Comparison of ENCODE assay signal across 5 fruit fly cellular contexts in the genomic region with DNA sequence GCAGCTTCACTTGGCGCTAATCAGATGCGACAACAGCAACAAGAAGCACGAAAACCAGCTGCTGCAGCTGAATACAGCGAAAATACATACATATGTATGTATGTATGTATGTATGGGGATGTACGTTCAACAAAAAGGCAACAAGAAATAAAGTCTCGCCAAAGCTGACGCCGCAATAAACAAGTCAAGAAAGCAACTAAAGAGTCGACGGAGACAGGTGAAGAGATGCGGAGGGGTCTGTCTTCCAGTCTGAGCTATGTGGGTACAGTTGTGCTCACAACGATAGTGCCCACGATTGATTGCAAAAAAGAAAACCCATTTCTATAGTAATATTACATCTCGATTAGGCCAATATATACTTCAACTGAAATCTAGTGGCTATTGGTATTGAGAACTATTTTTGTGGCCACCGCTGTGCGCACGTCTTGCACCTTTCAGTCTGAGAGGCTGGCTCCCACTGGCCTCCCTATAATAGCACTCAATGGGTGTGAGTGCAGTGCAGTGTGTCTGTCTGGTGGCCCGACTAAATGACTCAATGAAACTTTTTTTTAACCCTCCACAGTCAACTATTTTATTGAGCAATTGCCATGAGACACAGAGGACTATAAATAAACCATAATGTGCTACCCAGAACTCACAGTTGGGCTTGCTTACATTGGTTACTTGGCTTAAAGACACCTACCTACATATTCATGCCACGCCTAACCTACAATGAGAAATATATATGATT.
TF ChIP-seq lines count a peak whose summit lies in the region.

No protein-coding gene starts in this region.

TF ChIP-seq in whole organism, adult, 20 proteins besides CTCF, POLR2A, EP300 and RAD21 (continued from another document):
- TF ChIP-seq CG7045 (GFP tag; optimal IDR thresholded peaks at IDR 0.05; lab: Kevin White, UChicago), result peak; percentile 81
- TF ChIP-seq CG12768 (GFP tag; optimal IDR thresholded peaks at IDR 0.05; lab: Kevin White, UChicago), result peak; percentile 76
- TF ChIP-seq Clk (GFP tag; optimal IDR thresholded peaks at IDR 0.05; lab: Kevin White, UChicago), result peak; percentile 72
- TF ChIP-seq CG5204 (GFP tag; optimal IDR thresholded peaks at IDR 0.05; lab: Kevin White, UChicago), result peak; percentile 66

TF ChIP-seq in whole organism, embryonic, 481 proteins besides CTCF, POLR2A, EP300 and RAD21 (continued from another document and continues in another):
- TF ChIP-seq CG15269 (tag; optimal IDR thresholded peaks at IDR 0.05; lab: Kevin White, UChicago), result peak; percentile 86
- peak; percentile 48 for TF ChIP-seq D19B (GFP tag; optimal IDR thresholded peaks at IDR 0.05; lab: Kevin White, UChicago)
- peak; percentile 92 for TF ChIP-seq CG4424 (GFP tag; optimal IDR thresholded peaks at IDR 0.05; lab: Kevin White, UChicago)
- TF ChIP-seq CG10274 (GFP tag; optimal IDR thresholded peaks at IDR 0.05; lab: Kevin White, UChicago), result peak; percentile 75
- peak; percentile 28 for TF ChIP-seq schlank (tag; optimal IDR thresholded peaks at IDR 0.05; lab: Kevin White, UChicago)
- TF ChIP-seq CG13123 (GFP tag; optimal IDR thresholded peaks at IDR 0.05; lab: Kevin White, UChicago), result peak; percentile 83
- TF ChIP-seq hkb (optimal IDR thresholded peaks at IDR 0.05; lab: Kevin White, UChicago), result no peak
- TF ChIP-seq hkb (GFP tag; IDR thresholded peaks at IDR 0.05; lab: Robert Waterston, UW), result peak; percentile 94
- peak; percentile 80 for TF ChIP-seq Fer3 (tag; optimal IDR thresholded peaks at IDR 0.05; lab: Kevin White, UChicago)
- TF ChIP-seq CG30020 (tag; optimal IDR thresholded peaks at IDR 0.05; lab: Kevin White, UChicago), result peak; percentile 44
- peak; percentile 76; the same call in 1 of the 2 replicates for TF ChIP-seq CG11085 (GFP tag; IDR thresholded peaks at IDR 0.05; lab: Robert Waterston, UW)
- peak; percentile 90 for TF ChIP-seq CG11695 (GFP tag; IDR thresholded peaks at IDR 0.05; lab: Robert Waterston, UW)
- peak; percentile 93 for TF ChIP-seq ttk (GFP tag; IDR thresholded peaks at IDR 0.05; lab: Robert Waterston, UW)
- TF ChIP-seq CG1602 (GFP tag; optimal IDR thresholded peaks at IDR 0.05; lab: Kevin White, UChicago), result peak; percentile 83
- TF ChIP-seq zen (tag; optimal IDR thresholded peaks at IDR 0.05; lab: Kevin White, UChicago), result peak; percentile 72
- TF ChIP-seq CG11504 (tag; optimal IDR thresholded peaks at IDR 0.05; lab: Kevin White, UChicago), result peak; percentile 92
- TF ChIP-seq gem (tag; optimal IDR thresholded peaks at IDR 0.05; lab: Kevin White, UChicago), result peak; percentile 91
- peak; percentile 88 for TF ChIP-seq CG8089 (GFP tag; optimal IDR thresholded peaks at IDR 0.05; lab: Kevin White, UChicago)
- TF ChIP-seq CG2712 (tag; optimal IDR thresholded peaks at IDR 0.05; lab: Kevin White, UChicago), result peak; percentile 92
- peak; percentile 71; the same call in 1 of the 2 replicates for TF ChIP-seq CG16779 (GFP tag; IDR thresholded peaks at IDR 0.05; lab: Robert Waterston, UW)
- TF ChIP-seq HLH54F (GFP tag; optimal IDR thresholded peaks at IDR 0.05; lab: Kevin White, UChicago), result peak; percentile 83
- TF ChIP-seq CG10366 (GFP tag; IDR thresholded peaks at IDR 0.05; lab: Robert Waterston, UW), result peak; percentile 92
- TF ChIP-seq CG14860 (GFP tag; IDR thresholded peaks at IDR 0.05; lab: Robert Waterston, UW; ENCODE audit: partially characterized antibody), result no peak
- TF ChIP-seq kni (GFP tag; optimal IDR thresholded peaks at IDR 0.05; lab: Kevin White, UChicago), result peak; percentile 17
- TF ChIP-seq CG4707 (GFP tag; optimal IDR thresholded peaks at IDR 0.05; lab: Kevin White, UChicago), result peak; percentile 74
- TF ChIP-seq da (GFP tag; optimal IDR thresholded peaks at IDR 0.05; lab: Kevin White, UChicago), result peak; percentile 22
- peak; percentile 61 for TF ChIP-seq CG18011 (GFP tag; optimal IDR thresholded peaks at IDR 0.05; lab: Kevin White, UChicago)
- peak; percentile 92 for TF ChIP-seq Rx (GFP tag; IDR thresholded peaks at IDR 0.05; lab: Robert Waterston, UW)
- peak; percentile 88 for TF ChIP-seq tap (tag; optimal IDR thresholded peaks at IDR 0.05; lab: Kevin White, UChicago)

TF ChIP-seq in whole organism, prepupa, 60 proteins besides CTCF, POLR2A, EP300 and RAD21 (continued from another document and continues in another):
- TF ChIP-seq CG6792 (GFP tag; optimal IDR thresholded peaks at IDR 0.05; lab: Kevin White, UChicago) (peak; percentile 99), CG34406 (GFP tag; optimal IDR thresholded peaks at IDR 0.05; lab: Kevin White, UChicago) (peak; percentile 97), dsx (GFP tag; optimal IDR thresholded peaks at IDR 0.05; lab: Kevin White, UChicago; ENCODE audit: poor library complexity, severe bottlenecking) (peak; percentile 98), CG16779 (tag; optimal IDR thresholded peaks at IDR 0.05; lab: Kevin White, UChicago) (peak; percentile 98), salr (GFP tag; optimal IDR thresholded peaks at IDR 0.05; lab: Kevin White, UChicago) (peak; percentile 98 to 99), CG7368 (GFP tag; optimal IDR thresholded peaks at IDR 0.05; lab: Kevin White, UChicago) (peak; percentile 99), CG6808 (GFP tag; optimal IDR thresholded peaks at IDR 0.05; lab: Kevin White, UChicago) (peak; percentile 99), OdsH (GFP tag; optimal IDR thresholded peaks at IDR 0.05; lab: Kevin White, UChicago) (peak; percentile 99), CG11902 (GFP tag; optimal IDR thresholded peaks at IDR 0.05; lab: Kevin White, UChicago) (peak; percentile 98), Eip78C (GFP tag; lab: Kevin White, UChicago) (peak; percentile 100), ss (GFP tag; optimal IDR thresholded peaks at IDR 0.05; lab: Kevin White, UChicago) (peak; percentile 99 to 100), fkh (GFP tag; optimal IDR thresholded peaks at IDR 0.05; lab: Kevin White, UChicago) (peak; percentile 1), CG15336 (GFP tag; IDR thresholded peaks at IDR 0.05; lab: Robert Waterston, UW) (peak; percentile 99), pdm3 (GFP tag; optimal IDR thresholded peaks at IDR 0.05; lab: Kevin White, UChicago) (peak; percentile 99), Gug (GFP tag; IDR thresholded peaks at IDR 0.05; lab: Robert Waterston, UW) (peak; percentile 98), CG31627 (GFP tag; optimal IDR thresholded peaks at IDR 0.05; lab: Kevin White, UChicago) (peak; percentile 96), Lpt (GFP tag; optimal IDR thresholded peaks at IDR 0.05; lab: Kevin White, UChicago) (peak; percentile 99), vri (GFP tag; optimal IDR thresholded peaks at IDR 0.05; lab: Kevin White, UChicago) (peak; percentile 94), Sox14 (GFP tag; optimal IDR thresholded peaks at IDR 0.05; lab: Kevin White, UChicago) (peak; percentile 99), CG4318 (GFP tag; optimal IDR thresholded peaks at IDR 0.05; lab: Kevin White, UChicago) (peak; percentile 98), CG3919 (GFP tag; optimal IDR thresholded peaks at IDR 0.05; lab: Kevin White, UChicago) (peak; percentile 99), CG6854 (GFP tag; optimal IDR thresholded peaks at IDR 0.05; lab: Kevin White, UChicago) (peak; percentile 95), CG6276 (GFP tag; optimal IDR thresholded peaks at IDR 0.05; lab: Kevin White, UChicago) (peak; percentile 98), CG11762 (GFP tag; optimal IDR thresholded peaks at IDR 0.05; lab: Kevin White, UChicago; ENCODE audit: insufficient read depth) (peak; percentile 99), eg (GFP tag; IDR thresholded peaks at IDR 0.05; lab: Robert Waterston, UW) (peak; percentile 99), Eip93F (GFP tag; optimal IDR thresholded peaks at IDR 0.05; lab: Kevin White, UChicago) (peak; percentile 63), esn (GFP tag; optimal IDR thresholded peaks at IDR 0.05; lab: Kevin White, UChicago) (peak; percentile 96), svp (GFP tag; lab: Kevin White, UChicago) (peak; percentile 99), Ets96B (tag; optimal IDR thresholded peaks at IDR 0.05; lab: Kevin White, UChicago) (peak; percentile 99), Hr39 (GFP tag; optimal IDR thresholded peaks at IDR 0.05; lab: Kevin White, UChicago) (peak; percentile 97)

TF ChIP-seq in whole organism, pupa, 21 proteins besides CTCF, POLR2A, EP300 and RAD21 (continued from another document):
- TF ChIP-seq fd96Ca (GFP tag; IDR thresholded peaks at IDR 0.05; lab: Robert Waterston, UW), result peak; percentile 99
- TF ChIP-seq Snoo (tag; optimal IDR thresholded peaks at IDR 0.05; lab: Kevin White, UChicago), result peak; percentile 97

TF ChIP-seq in whole organism, wandering third instar larva, 38 proteins besides CTCF, POLR2A, EP300 and RAD21 (continued from another document):
- TF ChIP-seq Hnf4 (GFP tag; optimal IDR thresholded peaks at IDR 0.05; lab: Kevin White, UChicago) (peak; percentile 98), woc (GFP tag; optimal IDR thresholded peaks at IDR 0.05; lab: Kevin White, UChicago) (peak; percentile 97), rgr (GFP tag; optimal IDR thresholded peaks at IDR 0.05; lab: Kevin White, UChicago) (peak; percentile 95), lola (GFP tag; optimal IDR thresholded peaks at IDR 0.05; lab: Kevin White, UChicago) (no peak), psq (GFP tag; optimal IDR thresholded peaks at IDR 0.05; lab: Kevin White, UChicago) (peak; percentile 92), h (GFP tag; optimal IDR thresholded peaks at IDR 0.05; lab: Kevin White, UChicago) (peak; percentile 97), dl (GFP tag; optimal IDR thresholded peaks at IDR 0.05; lab: Kevin White, UChicago; ENCODE audit: insufficient read depth in 1 of 2, partially characterized antibody in 2 of 2) (no peak), Sp1 (GFP tag; optimal IDR thresholded peaks at IDR 0.05; lab: Kevin White, UChicago) (peak; percentile 96), tai (GFP tag; optimal IDR thresholded peaks at IDR 0.05; lab: Kevin White, UChicago) (peak; percentile 96), sv (GFP tag; optimal IDR thresholded peaks at IDR 0.05; lab: Kevin White, UChicago) (peak; percentile 81), HLH106 (tag; optimal IDR thresholded peaks at IDR 0.05; lab: Kevin White, UChicago) (peak; percentile 94), ey (GFP tag; optimal IDR thresholded peaks at IDR 0.05; lab: Kevin White, UChicago) (peak; percentile 97), dsf (GFP tag; optimal IDR thresholded peaks at IDR 0.05; lab: Kevin White, UChicago; ENCODE audit: borderline replicate concordance) (peak; percentile 78), dmrt93B (GFP tag; optimal IDR thresholded peaks at IDR 0.05; lab: Kevin White, UChicago) (peak; percentile 93), Rel (GFP tag; optimal IDR thresholded peaks at IDR 0.05; lab: Kevin White, UChicago) (peak; percentile 48), Rel (tag; optimal IDR thresholded peaks at IDR 0.05; lab: Kevin White, UChicago) (peak; percentile 79), br (GFP tag; optimal IDR thresholded peaks at IDR 0.05; lab: Kevin White, UChicago) (peak; percentile 97), Mio (GFP tag; optimal IDR thresholded peaks at IDR 0.05; lab: Kevin White, UChicago) (peak; percentile 84), Abd-B (GFP tag; optimal IDR thresholded peaks at IDR 0.05; lab: Kevin White, UChicago) (no peak)
TF ChIP-seq in whole organism, wandering third instar larva: peak in this region for 27.
